Worm (Caenorhabditis elegans) whole organism, young adult: ENCODE results near the gene fbxc-17.
"Not testable (repeated sequence)": the region's sequence is repeated elsewhere in the genome, so short reads cannot be mapped to it uniquely, and the experiment has no call there.

ENCODE experiments used
- Y53G8AR.9 ChIP-seq: fragments of 200-800 bp; sonication (Bioruptor generic); conservative IDR thresholded peaks from 2 replicates; pipeline ENCODE4 v1.3.6; 2022; ENCODE audit warnings: missing genetic modification reagents, missing genetic modification characterization, missing compliant biosample characterization
- cebp-1 ChIP-seq, 2 experiments: fragments of 200-800 bp in 1 of 2; sonication (Bioruptor generic) in 1 of 2; sonication (generic microtip) in 1 of 2; IDR thresholded peaks in 1 of 2; optimal IDR thresholded peaks in 1 of 2; 2 replicates each; pipeline versions ENCODE4 v1.3.6 to Lab custom; 2017 to 2022; ENCODE audit warnings: missing compliant biosample characterization in 2 of 2, missing genetic modification characterization in 2 of 2, mild to moderate bottlenecking in 1 of 2, missing genetic modification reagents in 1 of 2, moderate library complexity in 1 of 2
- egrh-3 ChIP-seq: fragments of 200-800 bp; sonication (Bioruptor generic); IDR thresholded peaks from 2 replicates; pipeline ENCODE4 v1.3.6; 2022; ENCODE audit warnings: missing genetic modification reagents, missing genetic modification characterization, missing compliant biosample characterization
- hmg-20 ChIP-seq: fragments of 200-800 bp; sonication (Bioruptor generic); IDR thresholded peaks from 2 replicates; pipeline ENCODE4 v1.3.6; 2022; ENCODE audit warnings: missing genetic modification reagents, missing genetic modification characterization, missing compliant biosample characterization

ce11 chrII:1006375-1006774 is 27.3 kb upstream of the fbxc-17 start, which contains the start of gene F45D11.14:
- TF ChIP-seq Y53G8AR.9; egrh-3; cebp-1 (GFP tag; IDR thresholded peaks at IDR 0.05; lab: Robert Waterston, UW); cebp-1 (tag; optimal IDR thresholded peaks at IDR 0.05; lab: Kevin White, UChicago); hmg-20 (GFP tag; lab: Robert Waterston, UW): not testable (repeated sequence)
